Worm (Caenorhabditis elegans) whole organism, mixed stage, embryonic: ENCODE results near the gene Y49A3A.3.

ENCODE experiments used
- bed-3 ChIP-seq: fragments of 200-800 bp; sonication (Bioruptor generic); optimal IDR thresholded peaks from 3 replicates; lab custom pipeline; 2018; ENCODE audit warnings: mild to moderate bottlenecking, missing genetic modification characterization, moderate library complexity, missing compliant biosample characterization
- ceh-39 ChIP-seq: fragments of 150-350 bp; optimal IDR thresholded peaks from 2 replicates; lab custom pipeline; 2014; ENCODE audit warnings: missing biosample characterization, missing genetic modification characterization
- ces-1 ChIP-seq: fragments of 150-350 bp; optimal IDR thresholded peaks from 2 replicates; lab custom pipeline; 2014; ENCODE audit warnings: missing biosample characterization, missing genetic modification reagents, missing genetic modification characterization
- lin-13 ChIP-seq: fragments of 150-350 bp; optimal IDR thresholded peaks from 2 replicates; lab custom pipeline; 2014; ENCODE audit warnings: missing biosample characterization, missing genetic modification characterization
- mab-5 ChIP-seq: fragments of 150-350 bp; optimal IDR thresholded peaks from 2 replicates; lab custom pipeline; 2014; ENCODE audit warnings: missing biosample characterization, missing genetic modification characterization
- mep-1 ChIP-seq: fragments of 150-350 bp; optimal IDR thresholded peaks from 2 replicates; lab custom pipeline; 2017; ENCODE audit warnings: missing biosample characterization, missing genetic modification reagents, missing genetic modification characterization, inconsistent platforms
- nhr-12 ChIP-seq: fragments of 150-350 bp; optimal IDR thresholded peaks from 2 replicates; lab custom pipeline; 2014; ENCODE audit warnings: missing biosample characterization, missing genetic modification characterization
- nhr-237 ChIP-seq: fragments of 150-350 bp; optimal IDR thresholded peaks from 2 replicates; lab custom pipeline; 2014; ENCODE audit warnings: missing biosample characterization, missing genetic modification characterization
- nhr-28 ChIP-seq: fragments of 150-350 bp; optimal IDR thresholded peaks from 2 replicates; lab custom pipeline; 2014; ENCODE audit warnings: missing biosample characterization, missing genetic modification characterization
- pha-4 ChIP-seq: fragments of 150-350 bp; optimal IDR thresholded peaks from 2 replicates; lab custom pipeline; 2018; ENCODE audit warnings: missing biosample characterization, missing genetic modification reagents, missing genetic modification characterization
- sem-2 ChIP-seq: fragments of 200-800 bp; sonication (Bioruptor generic); optimal IDR thresholded peaks from 2 replicates; lab custom pipeline; 2018; ENCODE audit warnings: mild to moderate bottlenecking, missing genetic modification characterization, missing compliant biosample characterization
- snpc-4 ChIP-seq: fragments of 150-350 bp; optimal IDR thresholded peaks from 2 replicates; lab custom pipeline; 2014; ENCODE audit warnings: missing biosample characterization, missing genetic modification characterization
- unc-39 ChIP-seq: fragments of 150-350 bp; optimal IDR thresholded peaks from 2 replicates; lab custom pipeline; 2014; ENCODE audit warnings: missing biosample characterization, missing genetic modification characterization
- unc-62 ChIP-seq: fragments of 150-350 bp; optimal IDR thresholded peaks from 2 replicates; lab custom pipeline; 2014; ENCODE audit warnings: missing biosample characterization, missing genetic modification reagents, missing genetic modification characterization

DNA sequence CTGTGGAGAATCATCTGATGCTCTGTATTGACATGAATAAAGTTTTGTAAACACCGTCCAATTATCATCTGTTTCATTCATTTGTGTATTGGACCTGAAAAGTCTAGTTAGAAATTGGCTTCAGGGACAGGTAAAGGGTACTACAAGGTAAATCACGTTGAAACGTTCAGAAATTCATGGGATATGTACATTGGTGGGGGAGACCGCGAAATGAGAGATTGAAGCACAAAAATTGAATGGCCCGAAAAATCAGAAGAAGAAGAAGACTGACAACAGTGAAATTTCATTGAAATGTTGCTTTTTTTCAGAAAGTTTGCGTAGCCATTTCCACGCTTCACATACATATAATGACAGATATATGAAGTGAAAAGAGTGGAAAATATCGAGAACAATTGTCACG, 24.8 kb downstream of the Y49A3A.3 start, which contains the start of gene npr-43:
- TF ChIP-seq nhr-12 (tag; lab: Kevin White, UChicago) (no peak), nhr-237 (tag; lab: Kevin White, UChicago) (no peak), lin-13 (tag; lab: Kevin White, UChicago) (no peak), unc-62 (no peak), snpc-4 (tag; lab: Kevin White, UChicago) (no peak), pha-4 (no peak), bed-3 (GFP tag; lab: Kevin White, UChicago) (no peak), ceh-39 (tag; lab: Kevin White, UChicago) (no peak), ces-1 (GFP tag; lab: Kevin White, UChicago) (no peak), mep-1 (no peak), nhr-28 (no peak), mab-5 (no peak), unc-39 (no peak), sem-2 (GFP tag; lab: Kevin White, UChicago) (no peak)
